Worm (Caenorhabditis elegans) whole organism, L1 larva: ENCODE measurements around the gene srx-102.

Source experiments
- egl-27 ChIP-seq, 2 experiments: fragments of 150-350 bp in 1 of 2; sonication (generic microtip); optimal IDR thresholded peaks; 3 replicates each; lab custom pipeline; 2017 to 2018; ENCODE audit warnings: missing biosample characterization in 2 of 2, missing genetic modification characterization in 2 of 2, missing genetic modification reagents in 2 of 2
- ets-5 ChIP-seq: fragments of 200-800 bp; sonication (Bioruptor generic); IDR thresholded peaks from 2 replicates; pipeline ENCODE4 v1.3.6; 2022; ENCODE audit warnings: missing genetic modification characterization, missing compliant biosample characterization
- lin-13 ChIP-seq: fragments of 150-350 bp; optimal IDR thresholded peaks from 2 replicates; lab custom pipeline; 2014; ENCODE audit warnings: missing biosample characterization, missing genetic modification reagents, missing genetic modification characterization
- lin-14 ChIP-seq: fragments of 200-800 bp; sonication (Bioruptor generic); optimal IDR thresholded peaks from 2 replicates; lab custom pipeline; 2018; ENCODE audit warnings: mild to moderate bottlenecking, missing genetic modification characterization, moderate library complexity, missing compliant biosample characterization
- lsy-2 ChIP-seq, 2 experiments: fragments of 150-350 bp; optimal IDR thresholded peaks; 2 replicates each; lab custom pipeline; 2014; ENCODE audit warnings: missing biosample characterization in 2 of 2, missing genetic modification characterization in 2 of 2
- mab-9 ChIP-seq: fragments of 200-800 bp; sonication (Bioruptor generic); IDR thresholded peaks from 2 replicates; pipeline ENCODE4 v1.3.6; 2022; ENCODE audit warnings: missing genetic modification reagents, missing genetic modification characterization, missing compliant biosample characterization
- mep-1 ChIP-seq: fragments of 150-350 bp; optimal IDR thresholded peaks from 2 replicates; lab custom pipeline; 2014; ENCODE audit warnings: missing biosample characterization, missing genetic modification characterization
- nhr-19 ChIP-seq: fragments of 200-800 bp; sonication (Bioruptor generic); conservative IDR thresholded peaks from 2 replicates; pipeline ENCODE4 v1.3.6; 2022; ENCODE audit warnings: missing genetic modification characterization, missing compliant biosample characterization
- nhr-237 ChIP-seq: fragments of 150-350 bp; optimal IDR thresholded peaks from 2 replicates; lab custom pipeline; 2014; ENCODE audit warnings: missing biosample characterization, missing genetic modification characterization
- nhr-76 ChIP-seq: sonication (generic microtip); optimal IDR thresholded peaks from 2 replicates; lab custom pipeline; 2017; ENCODE audit warnings: missing biosample characterization, missing genetic modification characterization
- snpc-4 ChIP-seq: fragments of 150-350 bp; optimal IDR thresholded peaks from 2 replicates; lab custom pipeline; 2014; ENCODE audit warnings: missing biosample characterization, missing genetic modification characterization
- unc-130 ChIP-seq: fragments of 150-350 bp; optimal IDR thresholded peaks from 2 replicates; lab custom pipeline; 2017; ENCODE audit warnings: missing biosample characterization, missing genetic modification characterization, inconsistent platforms
- vab-15 ChIP-seq: sonication (generic microtip); optimal IDR thresholded peaks from 2 replicates; lab custom pipeline; 2017; ENCODE audit warnings: missing genotype, mild to moderate bottlenecking, missing genetic modification characterization, missing compliant biosample characterization

DNA sequence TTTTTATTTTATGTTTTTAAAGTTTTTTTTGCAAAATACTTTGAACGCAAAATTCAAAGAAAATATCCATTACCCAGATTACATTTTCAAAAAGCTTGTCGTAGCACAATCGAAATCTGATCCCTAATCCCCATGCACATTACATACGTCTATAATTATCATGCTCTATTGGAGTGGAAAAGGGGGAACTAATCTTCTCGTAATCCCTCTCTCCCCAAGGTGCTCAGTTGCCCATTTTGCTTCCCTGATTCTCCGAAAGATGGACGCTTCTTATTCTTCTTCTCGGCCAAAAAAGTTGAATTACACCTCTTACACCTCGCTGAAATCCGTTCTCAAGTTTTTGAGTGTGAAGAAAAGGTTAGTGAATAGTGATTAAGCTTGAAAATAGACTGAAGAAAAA lies 16.5 kb upstream of the srx-102 start, which contains the start of gene fbxc-53:
- TF ChIP-seq lin-13 (GFP tag; lab: Kevin White, UChicago) (no peak), lin-14 (no peak), mab-9 (GFP tag; lab: Robert Waterston, UW) (no peak), nhr-76 (no peak), mep-1 (tag; lab: Kevin White, UChicago) (no peak), unc-130 (tag; lab: Kevin White, UChicago) (no peak), nhr-19 (GFP tag; lab: Robert Waterston, UW) (no peak), egl-27 (tag; optimal IDR thresholded peaks at IDR 0.05; lab: Kevin White, UChicago) (no peak), snpc-4 (tag; lab: Kevin White, UChicago) (no peak), nhr-237 (tag; lab: Kevin White, UChicago) (no peak), vab-15 (tag; lab: Kevin White, UChicago) (no peak), ets-5 (no peak), lsy-2 (tag; optimal IDR thresholded peaks at IDR 0.05; lab: Kevin White, UChicago) (no peak)
